Fruit fly (Drosophila melanogaster) whole organism, embryonic: ENCODE measurements around the gene ss.
A peak's percentile ranks its signal among the peaks of the same experiment; 100 is the strongest.

ENCODE experiments used
- ATbp ChIP-seq: fragments of 200-800 bp; sonication (Bioruptor generic); optimal IDR thresholded peaks from 2 replicates; lab custom pipeline; 2017; ENCODE audit warnings: missing biosample characterization, mild to moderate bottlenecking, missing genetic modification characterization, missing genetic modification reagents
- Adf1 ChIP-seq: fragments of 200-800 bp; sonication (Bioruptor generic); IDR thresholded peaks from 2 replicates; pipeline ENCODE4 v1.3.6; 2022; ENCODE audit warnings: missing biosample characterization, missing genetic modification characterization
- BEAF-32 ChIP-seq: fragments of 200-800 bp; sonication (Bioruptor generic); optimal IDR thresholded peaks from 3 replicates; lab custom pipeline; 2017; ENCODE audit warnings: missing biosample characterization, missing genetic modification characterization, mild to moderate bottlenecking, moderate library complexity, missing genetic modification reagents
- Blimp-1 ChIP-seq: fragments of 200-800 bp; sonication (Bioruptor generic); optimal IDR thresholded peaks from 3 replicates; lab custom pipeline; 2018; ENCODE audit warnings: missing biosample characterization, missing genetic modification characterization, mild to moderate bottlenecking, moderate library complexity, missing genetic modification reagents
- CG10267 ChIP-seq: fragments of 200-800 bp; sonication (Bioruptor generic); optimal IDR thresholded peaks from 2 replicates; lab custom pipeline; 2018; ENCODE audit warnings: missing biosample characterization, mild to moderate bottlenecking, missing genetic modification characterization, moderate library complexity
- CG13287 ChIP-seq: fragments of 200-800 bp; sonication (Bioruptor generic); IDR thresholded peaks from 2 replicates; pipeline ENCODE4 v1.3.6; 2022; ENCODE audit warnings: missing biosample characterization, missing genetic modification characterization; ENCODE audit not compliant: partially characterized antibody
- CG1602 ChIP-seq: fragments of 200-800 bp; sonication (Bioruptor generic); optimal IDR thresholded peaks from 3 replicates; lab custom pipeline; 2016; ENCODE audit warnings: missing biosample characterization, missing genetic modification characterization
- CG16779 ChIP-seq: fragments of 200-800 bp; sonication (Bioruptor generic); IDR thresholded peaks from 2 replicates; pipeline ENCODE4 v1.3.6; 2022; ENCODE audit warnings: missing biosample characterization, missing genetic modification characterization
- CG16813 ChIP-seq: fragments of 200-800 bp; sonication (Bioruptor generic); IDR thresholded peaks from 3 replicates; pipeline ENCODE4 v1.3.6; 2022; ENCODE audit warnings: missing biosample characterization, missing genetic modification characterization; ENCODE audit not compliant: partially characterized antibody
- CG17359 ChIP-seq: fragments of 200-800 bp; sonication (Bioruptor generic); optimal IDR thresholded peaks from 3 replicates; lab custom pipeline; 2018; ENCODE audit warnings: missing biosample characterization, mild to moderate bottlenecking, missing genetic modification characterization, moderate library complexity
- CG2889 ChIP-seq: fragments of 200-800 bp; sonication (Bioruptor generic); IDR thresholded peaks from 3 replicates; pipeline ENCODE4 v1.3.6; 2022; ENCODE audit warnings: missing biosample characterization, missing genetic modification characterization
- CG31441 ChIP-seq: fragments of 200-800 bp; sonication (Bioruptor generic); IDR thresholded peaks from 2 replicates; pipeline ENCODE4 v1.3.6; 2022; ENCODE audit warnings: missing biosample characterization, missing genetic modification characterization
- CG34224 ChIP-seq: fragments of 200-800 bp; sonication (Bioruptor generic); IDR thresholded peaks from 3 replicates; pipeline ENCODE4 v1.3.6; 2022; ENCODE audit warnings: missing biosample characterization, missing genetic modification characterization; ENCODE audit not compliant: partially characterized antibody
- CG34422 ChIP-seq: fragments of 200-800 bp; sonication (Bioruptor generic); IDR thresholded peaks from 3 replicates; pipeline ENCODE4 v1.3.6; 2022; ENCODE audit warnings: missing biosample characterization, missing genetic modification characterization
- CG5245 ChIP-seq: fragments of 200-800 bp; sonication (Bioruptor generic); optimal IDR thresholded peaks from 3 replicates; lab custom pipeline; 2016; ENCODE audit warnings: missing biosample characterization, missing genetic modification characterization
- CG6813 ChIP-seq: fragments of 200-800 bp; sonication (Bioruptor generic); optimal IDR thresholded peaks from 2 replicates; lab custom pipeline; 2017; ENCODE audit warnings: missing biosample characterization, missing genetic modification characterization, mild to moderate bottlenecking, moderate library complexity, missing genetic modification reagents
- CG7786 ChIP-seq: fragments of 200-800 bp; sonication (Bioruptor generic); optimal IDR thresholded peaks from 2 replicates; lab custom pipeline; 2016; ENCODE audit warnings: missing biosample characterization, missing genetic modification characterization
- CG7839 ChIP-seq: fragments of 200-800 bp; sonication (Bioruptor generic); optimal IDR thresholded peaks from 3 replicates; lab custom pipeline; 2018; ENCODE audit warnings: missing biosample characterization, mild to moderate bottlenecking, missing genetic modification characterization, moderate library complexity
- CG8290 ChIP-seq, 3 experiments: fragments of 200-800 bp; sonication (Bioruptor generic); optimal IDR thresholded peaks; 2 replicates each; lab custom pipeline; 2016 to 2019; ENCODE audit warnings: missing biosample characterization in 3 of 3, missing genetic modification characterization in 3 of 3, mild to moderate bottlenecking in 2 of 3, moderate library complexity in 1 of 3
- CG8388 ChIP-seq: fragments of 200-800 bp; sonication (Bioruptor generic); optimal IDR thresholded peaks from 2 replicates; lab custom pipeline; 2019; ENCODE audit warnings: missing biosample characterization, mild to moderate bottlenecking, missing genetic modification characterization, moderate library complexity
- D ChIP-seq, 2 experiments: fragments of 200-800 bp in 1 of 2; fragments of >200 bp in 1 of 2; sonication (Bioruptor generic) in 1 of 2; optimal IDR thresholded peaks; 2 replicates in 1 of 2; 3 replicates in 1 of 2; lab custom pipeline; 2017; ENCODE audit warnings: mild to moderate bottlenecking in 1 of 2, missing biosample characterization in 1 of 2, missing genetic modification characterization in 1 of 2, missing genetic modification reagents in 1 of 2
- Dad ChIP-seq: fragments of 200-800 bp; sonication (Bioruptor generic); optimal IDR thresholded peaks from 3 replicates; lab custom pipeline; 2016; ENCODE audit warnings: missing biosample characterization, missing genetic modification characterization
- Dek ChIP-seq: fragments of 200-800 bp; sonication (Bioruptor generic); optimal IDR thresholded peaks from 3 replicates; lab custom pipeline; 2019; ENCODE audit warnings: missing biosample characterization, mild to moderate bottlenecking, missing genetic modification characterization, moderate library complexity
- Drgx ChIP-seq: fragments of 200-800 bp; sonication (Bioruptor generic); IDR thresholded peaks from 2 replicates; pipeline ENCODE4 v1.3.6; 2022; ENCODE audit warnings: missing biosample characterization, missing genetic modification characterization
- Elba2 ChIP-seq: fragments of 200-800 bp; sonication (Bioruptor generic); optimal IDR thresholded peaks from 3 replicates; lab custom pipeline; 2016; ENCODE audit warnings: missing biosample characterization, missing genetic modification characterization
- H2.0 ChIP-seq: fragments of 200-800 bp; sonication (Bioruptor generic); IDR thresholded peaks from 2 replicates; pipeline ENCODE4 v1.3.6; 2022; ENCODE audit warnings: missing biosample characterization, missing genetic modification characterization
- MBD-R2 ChIP-seq: fragments of 200-800 bp; sonication (Bioruptor generic); IDR thresholded peaks from 2 replicates; pipeline ENCODE4 v1.3.6; 2022; ENCODE audit warnings: missing biosample characterization, missing genetic modification characterization
- Neu2 ChIP-seq: fragments of 200-800 bp; sonication (Bioruptor generic); optimal IDR thresholded peaks from 3 replicates; lab custom pipeline; 2016; ENCODE audit warnings: missing biosample characterization, missing genetic modification characterization, borderline replicate concordance
- Nf-YB ChIP-seq: fragments of 200-800 bp; sonication (Bioruptor generic); optimal IDR thresholded peaks from 3 replicates; lab custom pipeline; 2019; ENCODE audit warnings: missing biosample characterization, mild to moderate bottlenecking, missing genetic modification characterization, moderate library complexity
- Oli ChIP-seq: fragments of 200-800 bp; sonication (Bioruptor generic); optimal IDR thresholded peaks from 2 replicates; lab custom pipeline; 2018; ENCODE audit warnings: missing biosample characterization, mild to moderate bottlenecking, missing genetic modification characterization, moderate library complexity
- Sox100B ChIP-seq: fragments of 200-800 bp; sonication (Bioruptor generic); optimal IDR thresholded peaks from 3 replicates; lab custom pipeline; 2018; ENCODE audit warnings: missing biosample characterization, mild to moderate bottlenecking, missing genetic modification characterization
- ato ChIP-seq: fragments of 200-800 bp; sonication (Bioruptor generic); IDR thresholded peaks from 2 replicates; pipeline ENCODE4 v1.3.6; 2022; ENCODE audit warnings: missing biosample characterization, missing genetic modification characterization; ENCODE audit not compliant: partially characterized antibody
- bigmax ChIP-seq: fragments of 200-800 bp; sonication (Bioruptor generic); optimal IDR thresholded peaks from 2 replicates; lab custom pipeline; 2018; ENCODE audit warnings: missing biosample characterization, mild to moderate bottlenecking, missing genetic modification characterization
- cg ChIP-seq: fragments of 200-800 bp; sonication (Bioruptor generic); optimal IDR thresholded peaks from 3 replicates; lab custom pipeline; 2019; ENCODE audit warnings: missing biosample characterization, mild to moderate bottlenecking, missing genetic modification characterization, moderate library complexity
- exex ChIP-seq: fragments of 200-800 bp; sonication (Bioruptor generic); optimal IDR thresholded peaks from 4 replicates; lab custom pipeline; 2018; ENCODE audit warnings: missing biosample characterization, mild to moderate bottlenecking, missing genetic modification characterization, moderate library complexity
- gro ChIP-seq: fragments of 200-800 bp; sonication (Bioruptor generic); optimal IDR thresholded peaks from 2 replicates; lab custom pipeline; 2016; ENCODE audit warnings: missing biosample characterization, missing genetic modification characterization
- gsb-n ChIP-seq: fragments of 200-800 bp; sonication (Bioruptor generic); optimal IDR thresholded peaks from 3 replicates; lab custom pipeline; 2018; ENCODE audit warnings: missing biosample characterization, mild to moderate bottlenecking, missing genetic modification characterization
- her ChIP-seq: fragments of 200-800 bp; sonication (Bioruptor generic); optimal IDR thresholded peaks from 2 replicates; lab custom pipeline; 2016; ENCODE audit warnings: missing biosample characterization, missing genetic modification characterization
- pan ChIP-seq, 4 experiments: fragments of >200 bp in 3 of 4; fragments of 200-800 bp in 1 of 4; sonication (Bioruptor generic) in 1 of 4; optimal IDR thresholded peaks in 3 of 4; IDR thresholded peaks in 1 of 4; 2 replicates each; pipeline versions ENCODE4 v1.3.6 to Lab custom; 2017 to 2022; ENCODE audit warnings: missing biosample characterization in 2 of 4, missing genetic modification characterization in 2 of 4, mixed read lengths in 1 of 4
- row ChIP-seq: fragments of 200-800 bp; sonication (Bioruptor generic); IDR thresholded peaks from 3 replicates; pipeline ENCODE4 v1.3.6; 2022; ENCODE audit warnings: missing biosample characterization, missing genetic modification characterization
- run ChIP-seq: fragments of 200-800 bp; sonication (Bioruptor generic); optimal IDR thresholded peaks from 3 replicates; lab custom pipeline; 2018; ENCODE audit warnings: missing biosample characterization, mild to moderate bottlenecking, missing genetic modification characterization
- slou ChIP-seq: fragments of 200-800 bp; sonication (Bioruptor generic); optimal IDR thresholded peaks from 3 replicates; lab custom pipeline; 2016; ENCODE audit warnings: missing biosample characterization, missing genetic modification characterization
- tap ChIP-seq: fragments of 200-800 bp; optimal IDR thresholded peaks from 3 replicates; lab custom pipeline; 2019; ENCODE audit warnings: missing biosample characterization, mild to moderate bottlenecking, missing genetic modification characterization, moderate library complexity
- toy ChIP-seq: fragments of 200-800 bp; sonication (Bioruptor generic); IDR thresholded peaks from 2 replicates; pipeline ENCODE4 v1.3.6; 2022; ENCODE audit warnings: missing biosample characterization, missing genetic modification characterization
- unc-4 ChIP-seq: fragments of 200-800 bp; sonication (Bioruptor generic); IDR thresholded peaks from 2 replicates; pipeline ENCODE4 v1.3.6; 2022; ENCODE audit warnings: missing biosample characterization, missing genetic modification characterization; ENCODE audit not compliant: partially characterized antibody
- wdn ChIP-seq: fragments of 200-800 bp; sonication (Bioruptor generic); IDR thresholded peaks from 2 replicates; pipeline ENCODE4 v1.3.6; 2022; ENCODE audit warnings: missing biosample characterization, missing genetic modification characterization
- zen ChIP-seq: fragments of 200-800 bp; sonication (Bioruptor generic); optimal IDR thresholded peaks from 3 replicates; lab custom pipeline; 2018; ENCODE audit warnings: missing biosample characterization, mild to moderate bottlenecking, missing genetic modification characterization, moderate library complexity
- zfh2 ChIP-seq: fragments of 200-800 bp; sonication (Bioruptor generic); optimal IDR thresholded peaks from 2 replicates; lab custom pipeline; 2016; ENCODE audit warnings: missing biosample characterization, missing genetic modification characterization

ss gene

dm6 chr3R:16432665-16433065 lies 29.2 kb upstream of the ss start, which contains the start of gene Fntb (continued):
- TF ChIP-seq Drgx (no peak; the same call in 1 of the 2 replicates), Oli (tag; lab: Kevin White, UChicago) (peak; percentile 68), ATbp (GFP tag; lab: Kevin White, UChicago) (peak; percentile 40), toy (GFP tag; lab: Robert Waterston, UW) (no peak), cg (no peak), Adf1 (GFP tag; lab: Robert Waterston, UW) (no peak), CG1602 (GFP tag; lab: Kevin White, UChicago) (peak; percentile 53), CG8388 (GFP tag; lab: Kevin White, UChicago) (peak; percentile 58), row (GFP tag; lab: Robert Waterston, UW) (peak; percentile 90), Dad (GFP tag; lab: Kevin White, UChicago) (no peak), gsb-n (no peak), BEAF-32 (GFP tag; lab: Kevin White, UChicago) (peak; percentile 31), slou (peak; percentile 12), CG6813 (peak; percentile 13), her (GFP tag; lab: Kevin White, UChicago) (no peak), D (optimal IDR thresholded peaks at IDR 0.05; lab: Kevin White, UChicago) (no peak), D (GFP tag; optimal IDR thresholded peaks at IDR 0.05; lab: Kevin White, UChicago) (peak; percentile 57), CG7839 (no peak), CG34224 (GFP tag; lab: Robert Waterston, UW) (peak; percentile 35; the same call in 1 of the 3 replicates), gro (no peak), CG31441 (GFP tag; lab: Robert Waterston, UW) (peak; percentile 86), pan (optimal IDR thresholded peaks at IDR 0.05; lab: Kevin White, UChicago) (no peak), pan (GFP tag; optimal IDR thresholded peaks at IDR 0.05 in 1 of 2, IDR thresholded peaks at IDR 0.05 in 1 of 2) (peak in 1 of 2 experiments; percentile 58), Sox100B (GFP tag; lab: Kevin White, UChicago) (no peak), exex (tag; lab: Kevin White, UChicago) (no peak), Neu2 (GFP tag; lab: Kevin White, UChicago) (no peak), zen (tag; lab: Kevin White, UChicago) (peak; percentile 56), CG16779 (GFP tag; lab: Robert Waterston, UW) (no peak), Nf-YB (GFP tag; lab: Kevin White, UChicago) (peak; percentile 55), CG5245 (GFP tag; lab: Kevin White, UChicago) (peak; percentile 5), CG7786 (GFP tag; lab: Kevin White, UChicago) (peak; percentile 29), run (tag; lab: Kevin White, UChicago) (peak; percentile 35), CG13287 (GFP tag; lab: Robert Waterston, UW) (peak; percentile 50; the same call in 1 of the 2 replicates), Dek (peak; percentile 69), tap (tag; lab: Kevin White, UChicago) (no peak), unc-4 (no peak), CG17359 (tag; lab: Kevin White, UChicago) (peak; percentile 79), CG34422 (peak; percentile 42; the same call in 1 of the 3 replicates), CG10267 (tag; lab: Kevin White, UChicago) (peak; percentile 92), CG2889 (GFP tag; lab: Robert Waterston, UW) (no peak), CG16813 (no peak), H2.0 (peak; percentile 39), zfh2 (peak; percentile 61), Blimp-1 (no peak), ato (GFP tag; lab: Robert Waterston, UW) (no peak), bigmax (GFP tag; lab: Kevin White, UChicago) (no peak), MBD-R2 (GFP tag; lab: Robert Waterston, UW) (peak; percentile 72), Elba2 (GFP tag; lab: Kevin White, UChicago) (no peak), wdn (peak; percentile 41; the same call in 1 of the 2 replicates), CG8290 (GFP tag; optimal IDR thresholded peaks at IDR 0.05; lab: Kevin White, UChicago) (peak; percentile 52), CG8290 (tag; optimal IDR thresholded peaks at IDR 0.05; lab: Kevin White, UChicago) (no peak)
